Fruit fly (Drosophila melanogaster) whole organism, embryonic: Measurements from ENCODE around the gene CG2818.

ENCODE experiments used
- Atf3 ChIP-seq: fragments of 200-800 bp; sonication (Bioruptor generic); optimal IDR thresholded peaks from 3 replicates; lab custom pipeline; 2016; ENCODE audit warnings: missing biosample characterization, missing genetic modification characterization
- CG30020 ChIP-seq: fragments of 200-800 bp; optimal IDR thresholded peaks from 2 replicates; lab custom pipeline; 2019; ENCODE audit warnings: missing biosample characterization, mild to moderate bottlenecking, missing genetic modification characterization, moderate library complexity
- Dip2 ChIP-seq: fragments of 200-800 bp; sonication (Bioruptor generic); IDR thresholded peaks from 2 replicates; pipeline ENCODE4 v1.3.6; 2022; ENCODE audit warnings: missing biosample characterization, missing genetic modification characterization
- Lpt ChIP-seq: fragments of >200 bp; optimal IDR thresholded peaks from 2 replicates; lab custom pipeline; 2018; ENCODE audit warnings: missing biosample characterization, missing genetic modification characterization
- br ChIP-seq: fragments of >200 bp; optimal IDR thresholded peaks from 2 replicates; lab custom pipeline; 2017
- caup ChIP-seq: fragments of 200-800 bp; sonication (Bioruptor generic); optimal IDR thresholded peaks from 3 replicates; lab custom pipeline; 2017; ENCODE audit warnings: missing biosample characterization, mild to moderate bottlenecking, missing genetic modification characterization, moderate library complexity; ENCODE audit not compliant: severe bottlenecking
- croc ChIP-seq: fragments of 200-800 bp; sonication (Bioruptor generic); conservative IDR thresholded peaks from 3 replicates; pipeline ENCODE4 v1.3.6; 2022; ENCODE audit warnings: missing biosample characterization, missing genetic modification characterization
- gce ChIP-seq: fragments of 200-800 bp; sonication (Bioruptor generic); IDR thresholded peaks from 3 replicates; pipeline ENCODE4 v1.3.6; 2022; ENCODE audit warnings: missing biosample characterization, missing genetic modification characterization
- jing ChIP-seq: fragments of 200-800 bp; sonication (Bioruptor generic); optimal IDR thresholded peaks from 2 replicates; lab custom pipeline; 2018; ENCODE audit warnings: missing biosample characterization, mild to moderate bottlenecking, missing genetic modification characterization
- lbe ChIP-seq: fragments of 200-800 bp; sonication (Bioruptor generic); optimal IDR thresholded peaks from 2 replicates; lab custom pipeline; 2016; ENCODE audit warnings: missing biosample characterization, mild to moderate bottlenecking, missing genetic modification characterization
- psq ChIP-seq: fragments of 200-800 bp; sonication (Bioruptor generic); optimal IDR thresholded peaks from 2 replicates; lab custom pipeline; 2017; ENCODE audit warnings: missing biosample characterization, missing genetic modification characterization
- ttk ChIP-seq: fragments of 200-800 bp; sonication (Bioruptor generic); IDR thresholded peaks from 2 replicates; pipeline ENCODE4 v2.1.2; 2022; ENCODE audit warnings: missing biosample characterization, missing genetic modification characterization

DNA sequence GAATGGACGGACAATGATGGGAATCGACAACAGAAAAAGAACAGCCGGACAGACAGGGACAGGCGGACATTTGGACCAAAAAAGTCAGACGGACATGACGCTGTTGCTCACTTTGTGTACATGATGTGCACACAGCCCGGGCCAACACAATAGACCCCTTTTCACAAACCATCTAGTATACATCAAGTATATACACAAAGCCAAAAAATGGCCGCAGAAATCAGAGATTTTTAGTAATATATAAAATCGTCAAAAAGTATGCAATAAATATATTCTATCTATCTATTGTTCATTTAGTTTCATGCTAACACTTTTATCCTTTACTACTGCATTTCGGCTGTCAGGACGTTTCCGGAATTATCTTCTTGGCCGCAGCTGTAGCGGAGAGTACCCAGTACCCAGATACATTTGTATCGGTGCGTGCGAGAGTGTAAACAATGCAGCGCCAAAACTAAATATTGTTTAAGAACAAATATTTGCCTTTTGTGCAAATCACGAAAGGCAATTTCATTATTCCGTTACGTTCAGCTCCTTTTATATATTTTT is 6.3 kb downstream of the CG2818 start:
- TF ChIP-seq caup (GFP tag; lab: Kevin White, UChicago) (no peak), Dip2 (GFP tag; lab: Robert Waterston, UW) (no peak), lbe (no peak), gce (no peak), ttk (no peak), Lpt (GFP tag; lab: Kevin White, UChicago) (no peak), psq (GFP tag; lab: Kevin White, UChicago) (no peak), Atf3 (GFP tag; lab: Kevin White, UChicago) (no peak), croc (GFP tag; lab: Robert Waterston, UW) (no peak), CG30020 (tag; lab: Kevin White, UChicago) (no peak), jing (GFP tag; lab: Kevin White, UChicago) (no peak), br (lab: Kevin White, UChicago) (no peak)
